Worm (Caenorhabditis elegans) whole organism, L4/young adult: Measurements from ENCODE around the gene F40G9.5.

Experiments
- W03F9.2 ChIP-seq: fragments of 150-350 bp; optimal IDR thresholded peaks from 2 replicates; lab custom pipeline; 2014; ENCODE audit warnings: missing biosample characterization, missing genetic modification characterization
- dao-5 ChIP-seq: sonication (generic microtip); optimal IDR thresholded peaks from 2 replicates; lab custom pipeline; 2016; ENCODE audit warnings: missing genotype, missing genetic modification characterization, moderate library complexity, missing compliant biosample characterization
- him-1 ChIP-seq: sonication (generic microtip); optimal IDR thresholded peaks from 2 replicates; lab custom pipeline; 2016; ENCODE audit warnings: missing genotype, missing genetic modification reagents, missing genetic modification characterization, missing compliant biosample characterization

DNA sequence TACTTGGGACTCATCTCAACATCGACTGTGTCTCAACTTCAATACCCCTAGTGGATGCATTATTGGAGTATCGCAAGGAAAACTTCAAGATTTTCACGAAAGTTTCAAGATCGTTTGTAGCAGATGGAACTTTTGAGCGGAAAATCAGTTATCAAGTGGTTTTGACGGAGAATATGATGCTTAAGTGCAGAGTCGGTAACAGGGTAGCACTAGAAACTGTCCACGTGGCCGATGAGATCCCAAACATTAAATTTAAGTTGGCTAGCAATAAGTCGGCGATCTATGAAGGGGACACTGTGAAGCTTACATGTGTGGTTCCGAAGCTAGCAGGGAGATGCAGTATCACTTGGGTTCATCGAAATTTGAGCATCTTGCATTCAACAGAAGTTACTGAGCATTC lies 21.9 kb upstream of the F40G9.5 start:
- no peak for TF ChIP-seq W03F9.2 (tag; lab: Kevin White, UChicago)
- TF ChIP-seq him-1 (tag; lab: Kevin White, UChicago) = no peak
- TF ChIP-seq dao-5 (tag; lab: Kevin White, UChicago) = no peak
